Worm (Caenorhabditis elegans) whole organism, mixed stage, embryonic: ENCODE measurements around the gene srz-48.

Experiments used
- M03D4.4 ChIP-seq: sonication (generic microtip); optimal IDR thresholded peaks from 2 replicates; lab custom pipeline; 2017; ENCODE audit warnings: mild to moderate bottlenecking, missing genetic modification characterization, missing compliant biosample characterization
- ham-2 ChIP-seq: fragments of 200-800 bp; sonication (Bioruptor generic); optimal IDR thresholded peaks from 2 replicates; lab custom pipeline; 2018; ENCODE audit warnings: mild to moderate bottlenecking, missing genetic modification characterization, missing compliant biosample characterization
- mab-5 ChIP-seq: fragments of 150-350 bp; optimal IDR thresholded peaks from 2 replicates; lab custom pipeline; 2014; ENCODE audit warnings: missing biosample characterization, missing genetic modification characterization
- nhr-76 ChIP-seq: sonication (generic microtip); optimal IDR thresholded peaks from 2 replicates; lab custom pipeline; 2017; ENCODE audit warnings: missing biosample characterization, missing genetic modification characterization
- pha-4 ChIP-seq: fragments of 150-350 bp; optimal IDR thresholded peaks from 2 replicates; lab custom pipeline; 2018; ENCODE audit warnings: missing biosample characterization, missing genetic modification reagents, missing genetic modification characterization
- unc-62 ChIP-seq: fragments of 150-350 bp; optimal IDR thresholded peaks from 2 replicates; lab custom pipeline; 2014; ENCODE audit warnings: missing biosample characterization, missing genetic modification reagents, missing genetic modification characterization

DNA sequence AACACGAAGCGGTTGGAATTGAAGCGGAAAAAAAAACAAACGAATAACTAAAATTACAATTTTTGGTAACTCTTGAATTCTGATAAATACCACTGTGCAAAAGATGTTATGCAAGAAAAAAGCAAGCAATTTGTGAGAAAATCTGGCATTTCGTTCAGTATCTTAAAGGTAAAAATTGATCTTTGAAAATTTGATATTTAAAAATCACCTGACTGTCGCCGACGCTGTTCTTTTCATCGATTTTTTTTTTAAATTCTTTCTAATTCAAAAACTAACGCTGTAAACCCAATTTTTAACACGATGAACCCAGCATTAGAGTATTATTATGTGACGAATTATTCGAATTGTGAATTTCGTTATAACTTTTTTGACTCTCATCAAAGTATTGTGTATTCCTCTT is 13.7 kb upstream of the srz-48 start, which contains the start of gene srh-123:
- TF ChIP-seq nhr-76 (tag; lab: Kevin White, UChicago): no peak
- TF ChIP-seq unc-62 (GFP tag; lab: Kevin White, UChicago): no peak
- no peak for TF ChIP-seq mab-5 (tag; lab: Kevin White, UChicago)
- no peak for TF ChIP-seq ham-2 (GFP tag; lab: Kevin White, UChicago)
- no peak for TF ChIP-seq M03D4.4 (tag; lab: Kevin White, UChicago)
- no peak for TF ChIP-seq pha-4 (tag; lab: Kevin White, UChicago)
